Worm (Caenorhabditis elegans): ENCODE results near the gene W07A12.8.

- TF ChIP-seq nfya-1 (tag; optimal IDR thresholded peaks at IDR 0.05) (no peak), zip-5 (tag; optimal IDR thresholded peaks at IDR 0.05) (no peak), K02D7.2 (tag; optimal IDR thresholded peaks at IDR 0.05) (no peak), eyg-1 (tag; optimal IDR thresholded peaks at IDR 0.05) (no peak), ceh-24 (tag; optimal IDR thresholded peaks at IDR 0.05) (no peak), C08G9.2 (tag; optimal IDR thresholded peaks at IDR 0.05) (no peak), pag-3 (tag; optimal IDR thresholded peaks at IDR 0.05; ENCODE audit: borderline replicate concordance) (no peak), mec-3 (tag; optimal IDR thresholded peaks at IDR 0.05; ENCODE audit: borderline replicate concordance) (no peak), ceh-6 (GFP tag; optimal IDR thresholded peaks at IDR 0.05) (no peak), sox-4 (tag; optimal IDR thresholded peaks at IDR 0.05) (no peak), fkh-10 (GFP tag; optimal IDR thresholded peaks at IDR 0.05) (no peak), F13H6.1 (tag; optimal IDR thresholded peaks at IDR 0.05) (no peak), hlh-13 (GFP tag; optimal IDR thresholded peaks at IDR 0.05) (no peak)
Measured at ce11 chrII:9163348-9163747, 2.3 kb downstream of the W07A12.8 start.

Data from whole organism, late embryonic.